Worm (Caenorhabditis elegans) whole organism, L3 larva: ENCODE measurements around the gene Y57A10C.8.

ENCODE experiments used
- aly-2 ChIP-seq: fragments of 150-350 bp; optimal IDR thresholded peaks from 2 replicates; lab custom pipeline; 2014; ENCODE audit warnings: missing biosample characterization, missing genetic modification characterization
- ama-1 ChIP-seq: fragments of 150-350 bp; optimal IDR thresholded peaks from 2 replicates; lab custom pipeline; 2018
- ceh-82 ChIP-seq: fragments of 150-350 bp; optimal IDR thresholded peaks from 2 replicates; lab custom pipeline; 2014; ENCODE audit warnings: missing biosample characterization, missing genetic modification characterization
- ceh-9 ChIP-seq: sonication (generic microtip); optimal IDR thresholded peaks from 2 replicates; lab custom pipeline; 2018; ENCODE audit warnings: missing biosample characterization, missing genetic modification characterization
- daf-12 ChIP-seq: fragments of 150-350 bp; optimal IDR thresholded peaks from 2 replicates; lab custom pipeline; 2014; ENCODE audit warnings: missing biosample characterization, missing genetic modification reagents, missing genetic modification characterization
- egl-27 ChIP-seq: sonication (generic microtip); optimal IDR thresholded peaks from 4 replicates; lab custom pipeline; 2017; ENCODE audit warnings: missing biosample characterization, missing genetic modification reagents, missing genetic modification characterization
- egl-5 ChIP-seq: fragments of 150-350 bp; optimal IDR thresholded peaks from 2 replicates; lab custom pipeline; 2017; ENCODE audit warnings: missing biosample characterization, missing genetic modification reagents, missing genetic modification characterization, inconsistent platforms
- elt-2 ChIP-seq: sonication (generic microtip); optimal IDR thresholded peaks from 2 replicates; lab custom pipeline; 2016; ENCODE audit warnings: missing genetic modification reagents, mild to moderate bottlenecking, missing genetic modification characterization, missing compliant biosample characterization
- elt-3 ChIP-seq, 3 experiments: fragments of 150-350 bp in 1 of 3; sonication (generic microtip) in 2 of 3; optimal IDR thresholded peaks; 2 replicates in 2 of 3; 4 replicates in 1 of 3; lab custom pipeline; 2014 to 2017; ENCODE audit warnings: missing biosample characterization in 3 of 3, missing genetic modification characterization in 3 of 3
- eor-1 ChIP-seq, 2 experiments: fragments of 150-350 bp; optimal IDR thresholded peaks; 2 replicates each; lab custom pipeline; 2014 to 2018; ENCODE audit warnings: missing biosample characterization in 2 of 2, missing genetic modification characterization in 2 of 2
- fkh-10 ChIP-seq: sonication (generic microtip); optimal IDR thresholded peaks from 2 replicates; lab custom pipeline; 2017; ENCODE audit warnings: missing biosample characterization, missing genetic modification reagents, missing genetic modification characterization
- fkh-2 ChIP-seq: fragments of 150-350 bp; optimal IDR thresholded peaks from 2 replicates; lab custom pipeline; 2014; ENCODE audit warnings: missing biosample characterization, missing genetic modification reagents, missing genetic modification characterization
- hmg-11 ChIP-seq: sonication (generic microtip); optimal IDR thresholded peaks from 2 replicates; lab custom pipeline; 2016; ENCODE audit warnings: missing genetic modification characterization, missing compliant biosample characterization
- jun-1 ChIP-seq: fragments of 150-350 bp; optimal IDR thresholded peaks from 2 replicates; lab custom pipeline; 2014; ENCODE audit warnings: missing biosample characterization, missing genetic modification reagents, missing genetic modification characterization
- lin-39 ChIP-seq: fragments of 150-350 bp; optimal IDR thresholded peaks from 2 replicates; lab custom pipeline; 2018; ENCODE audit warnings: missing biosample characterization, missing genetic modification reagents, missing genetic modification characterization
- lsy-12 ChIP-seq: sonication (generic microtip); optimal IDR thresholded peaks from 2 replicates; lab custom pipeline; 2016; ENCODE audit warnings: mild to moderate bottlenecking, missing genetic modification characterization, missing compliant biosample characterization
- mdl-1 ChIP-seq: fragments of 150-350 bp; optimal IDR thresholded peaks from 2 replicates; lab custom pipeline; 2014; ENCODE audit warnings: missing biosample characterization, missing genetic modification characterization
- mml-1 ChIP-seq: fragments of 150-350 bp; sonication (generic microtip); optimal IDR thresholded peaks from 3 replicates; lab custom pipeline; 2014; ENCODE audit warnings: missing biosample characterization, missing genetic modification characterization
- nfya-1 ChIP-seq: sonication (generic microtip); optimal IDR thresholded peaks from 2 replicates; lab custom pipeline; 2017; ENCODE audit warnings: missing genetic modification characterization, mild to moderate bottlenecking, missing compliant biosample characterization, antibody characterized with exemption, moderate library complexity; ENCODE audit not compliant: insufficient read depth
- nhr-11 ChIP-seq: fragments of 150-350 bp; optimal IDR thresholded peaks from 2 replicates; lab custom pipeline; 2014; ENCODE audit warnings: missing biosample characterization, missing genetic modification characterization
- nhr-12 ChIP-seq: fragments of 150-350 bp; optimal IDR thresholded peaks from 2 replicates; lab custom pipeline; 2014; ENCODE audit warnings: missing biosample characterization, missing genetic modification characterization
- nhr-23 ChIP-seq: fragments of 150-350 bp; optimal IDR thresholded peaks from 2 replicates; lab custom pipeline; 2014; ENCODE audit warnings: missing biosample characterization, missing genetic modification reagents, missing genetic modification characterization
- nhr-237 ChIP-seq: fragments of 150-350 bp; optimal IDR thresholded peaks from 2 replicates; lab custom pipeline; 2014; ENCODE audit warnings: missing biosample characterization, missing genetic modification characterization
- nhr-28 ChIP-seq: fragments of 150-350 bp; optimal IDR thresholded peaks from 2 replicates; lab custom pipeline; 2014; ENCODE audit warnings: missing biosample characterization, missing genetic modification characterization
- nhr-43 ChIP-seq: sonication (generic microtip); optimal IDR thresholded peaks from 2 replicates; lab custom pipeline; 2016; ENCODE audit warnings: mild to moderate bottlenecking, missing genetic modification characterization, missing compliant biosample characterization; ENCODE audit not compliant: poor library complexity, severe bottlenecking
- nhr-67 ChIP-seq: fragments of 150-350 bp; optimal IDR thresholded peaks from 2 replicates; lab custom pipeline; 2014; ENCODE audit warnings: missing biosample characterization, missing genetic modification characterization
- nhr-76 ChIP-seq: fragments of 150-350 bp; sonication (generic microtip); optimal IDR thresholded peaks from 5 replicates; lab custom pipeline; 2014; ENCODE audit warnings: missing biosample characterization, missing genetic modification characterization
- pha-4 ChIP-seq: fragments of 150-350 bp; optimal IDR thresholded peaks from 2 replicates; lab custom pipeline; 2014; ENCODE audit warnings: missing biosample characterization, missing genetic modification reagents, missing genetic modification characterization
- pqm-1 ChIP-seq: fragments of 150-350 bp; optimal IDR thresholded peaks from 2 replicates; lab custom pipeline; 2017; ENCODE audit warnings: missing biosample characterization, missing genetic modification characterization, inconsistent platforms
- skn-1 ChIP-seq: fragments of 150-350 bp; optimal IDR thresholded peaks from 2 replicates; lab custom pipeline; 2014; ENCODE audit warnings: missing biosample characterization, missing genetic modification characterization
- snpc-4 ChIP-seq: fragments of 150-350 bp; optimal IDR thresholded peaks from 2 replicates; lab custom pipeline; 2014; ENCODE audit warnings: missing biosample characterization, missing genetic modification characterization
- tbx-2 ChIP-seq: sonication (generic microtip); optimal IDR thresholded peaks from 2 replicates; lab custom pipeline; 2016; ENCODE audit warnings: mild to moderate bottlenecking, missing genetic modification characterization, missing compliant biosample characterization
- unc-62 ChIP-seq: fragments of 150-350 bp; sonication (generic microtip); optimal IDR thresholded peaks from 4 replicates; lab custom pipeline; 2014; ENCODE audit warnings: missing biosample characterization, missing genetic modification reagents, missing genetic modification characterization
- zag-1 ChIP-seq: fragments of 150-350 bp; optimal IDR thresholded peaks from 2 replicates; lab custom pipeline; 2014; ENCODE audit warnings: missing biosample characterization, missing genetic modification characterization
- ztf-11 ChIP-seq: fragments of 150-350 bp; optimal IDR thresholded peaks from 2 replicates; lab custom pipeline; 2014; ENCODE audit warnings: missing biosample characterization, missing genetic modification characterization
- ztf-4 ChIP-seq: fragments of 150-350 bp; optimal IDR thresholded peaks from 2 replicates; lab custom pipeline; 2014; ENCODE audit warnings: missing biosample characterization, missing genetic modification characterization

Y57A10C.8 gene

ce11 chrII:12408717-12409116 is 20.9 kb downstream of the Y57A10C.8 start, which contains the start of gene sre-31:
sre-31 (minus strand) TSS chrII:12408817.
- TF ChIP-seq nhr-67 (tag; lab: Kevin White, UChicago) = no peak
- TF ChIP-seq pqm-1 (tag; lab: Kevin White, UChicago) = no peak

- no peak for TF ChIP-seq mdl-1 (tag; lab: Kevin White, UChicago)
- TF ChIP-seq jun-1 = no peak
- TF ChIP-seq unc-62 (GFP tag; lab: Kevin White, UChicago) = no peak
- TF ChIP-seq nfya-1 (tag; lab: Kevin White, UChicago) = no peak
- TF ChIP-seq tbx-2 (tag; lab: Kevin White, UChicago) = no peak
- no peak for TF ChIP-seq nhr-237
- no peak for TF ChIP-seq nhr-11 (tag; lab: Kevin White, UChicago)
- TF ChIP-seq fkh-2 (tag; lab: Kevin White, UChicago) = no peak
- no peak for TF ChIP-seq ama-1 (lab: Kevin White, UChicago)
- TF ChIP-seq daf-12 (tag; lab: Kevin White, UChicago) = no peak
- TF ChIP-seq nhr-76 = no peak
- no peak for TF ChIP-seq lsy-12 (tag; lab: Kevin White, UChicago)
- no peak for TF ChIP-seq elt-3 (tag; optimal IDR thresholded peaks at IDR 0.05; lab: Kevin White, UChicago)
- no peak for TF ChIP-seq nhr-43 (tag; lab: Kevin White, UChicago)
- no peak for TF ChIP-seq aly-2 (tag; lab: Kevin White, UChicago)
- no peak for TF ChIP-seq skn-1 (tag; lab: Kevin White, UChicago)
- no peak for TF ChIP-seq snpc-4 (tag; lab: Kevin White, UChicago)
- no peak for TF ChIP-seq ztf-11
- TF ChIP-seq, all 47 proteins: peak for 0
These were observed 23.2 kb downstream of the Y57A10C.8 start, which contains the start of gene sre-30 for ce11 chrII:12406394-12406793. sre-30 (minus strand) TSS chrII:12406494.

ce11 chrII:12401791-12402190 is 27.9 kb downstream of the Y57A10C.8 start, which contains the start of gene sre-29:
sre-29 (minus strand) TSS chrII:12401891.
- TF ChIP-seq mml-1 (tag; lab: Kevin White, UChicago) = no peak
- no peak for TF ChIP-seq ztf-4 (tag; lab: Kevin White, UChicago)
- TF ChIP-seq tbx-2 (tag; lab: Kevin White, UChicago) = no peak
- no peak for TF ChIP-seq egl-5 (tag; lab: Kevin White, UChicago)
- TF ChIP-seq fkh-10 (GFP tag; lab: Kevin White, UChicago) = no peak
- TF ChIP-seq nfya-1 (tag; lab: Kevin White, UChicago) = no peak
- no peak for TF ChIP-seq zag-1 (tag; lab: Kevin White, UChicago)
- no peak for TF ChIP-seq ceh-9
- no peak for TF ChIP-seq ztf-11
- no peak for TF ChIP-seq ceh-82 (tag; lab: Kevin White, UChicago)

DNA sequence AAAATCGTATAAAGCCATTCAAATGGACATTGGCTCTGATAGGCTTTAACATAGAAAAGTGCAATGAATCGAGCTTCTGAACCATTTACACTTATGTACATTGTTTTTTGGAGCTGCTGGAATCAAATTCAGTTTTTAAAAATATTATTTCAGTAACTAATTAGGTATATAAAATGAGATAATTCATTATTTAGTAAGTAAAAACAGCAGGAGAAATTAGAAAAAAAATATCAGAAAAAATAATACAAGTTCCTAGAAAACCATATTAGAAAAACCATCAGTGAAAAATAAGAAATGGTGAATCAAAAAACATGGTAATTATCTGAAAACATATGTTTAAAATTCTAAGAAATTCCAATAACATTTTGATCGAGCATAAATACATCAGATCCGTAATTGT is 32.0 kb downstream of the Y57A10C.8 start, which contains the start of gene F57G9.7:
Gene F57G9.7 (minus strand): TSS at position 101 of the 400 bp plus-strand sequence.
- TF ChIP-seq nhr-67 (tag; lab: Kevin White, UChicago) (no peak), aly-2 (tag; lab: Kevin White, UChicago) (no peak), nhr-28 (tag; lab: Kevin White, UChicago) (no peak), egl-27 (no peak), ceh-82 (tag; lab: Kevin White, UChicago) (no peak), ztf-11 (no peak), elt-2 (tag; lab: Kevin White, UChicago) (no peak), fkh-2 (tag; lab: Kevin White, UChicago) (no peak), nhr-23 (tag; lab: Kevin White, UChicago) (no peak), hmg-11 (no peak), nhr-12 (tag; lab: Kevin White, UChicago) (no peak), lsy-12 (tag; lab: Kevin White, UChicago) (no peak), eor-1 (tag; optimal IDR thresholded peaks at IDR 0.05; lab: Kevin White, UChicago) (no peak), pha-4 (tag; lab: Kevin White, UChicago) (no peak), lin-39 (no peak), snpc-4 (tag; lab: Kevin White, UChicago) (no peak)
